Worm (Caenorhabditis elegans): ENCODE results near the gene C05D12.1.

Gene C05D12.1

ce11 chrII:11440265-11440664 lies 24.7 kb upstream of the C05D12.1 start, which contains the start of gene VW02B12L.2:
TSS of gene VW02B12L.2 (minus strand) at chrII:11440329.
- no peak for TF ChIP-seq B0035.1 (tag; optimal IDR thresholded peaks at IDR 0.05)
- no peak for TF ChIP-seq rcor-1 (GFP tag; IDR thresholded peaks at IDR 0.05)
- peak; percentile 21 for TF ChIP-seq attf-5 (GFP tag; optimal IDR thresholded peaks at IDR 0.05)
- no peak for TF ChIP-seq fkh-3 (tag; optimal IDR thresholded peaks at IDR 0.05)
- TF ChIP-seq pha-4 (tag; optimal IDR thresholded peaks at IDR 0.05), result no peak
- no peak for TF ChIP-seq lin-26 (GFP tag; IDR thresholded peaks at IDR 0.05)
- TF ChIP-seq hmg-1.2 (GFP tag; IDR thresholded peaks at IDR 0.05), result 0 out of 2 replicates have a peak, but pooled peaks have one; percentile 4
- TF ChIP-seq dpl-1 (GFP tag; optimal IDR thresholded peaks at IDR 0.05), result peak; percentile 38
- no peak for TF ChIP-seq mel-28 (tag; optimal IDR thresholded peaks at IDR 0.05; ENCODE audit: borderline replicate concordance)
- no peak; the same call in 1 of the 2 replicates for TF ChIP-seq madf-8 (GFP tag; conservative IDR thresholded peaks at IDR 0.05)
- TF ChIP-seq ceh-27 (GFP tag; optimal IDR thresholded peaks at IDR 0.05), result no peak
- TF ChIP-seq F10E7.11 (tag; optimal IDR thresholded peaks at IDR 0.05), result no peak
- no peak for TF ChIP-seq dpff-1 (tag; optimal IDR thresholded peaks at IDR 0.05)
- TF ChIP-seq ztf-18 (tag; optimal IDR thresholded peaks at IDR 0.05), result no peak
- no peak for TF ChIP-seq egl-44 (GFP tag; IDR thresholded peaks at IDR 0.05)
- no peak for TF ChIP-seq ceh-100 (GFP tag; IDR thresholded peaks at IDR 0.05)
- peak; percentile 89 for TF ChIP-seq attf-3 (GFP tag; conservative IDR thresholded peaks at IDR 0.05)
- no peak for TF ChIP-seq madf-10 (tag; optimal IDR thresholded peaks at IDR 0.05)
- no peak for TF ChIP-seq Y79H2A.3 (GFP tag; conservative IDR thresholded peaks at IDR 0.05)
- TF ChIP-seq ztf-28 (GFP tag; IDR thresholded peaks at IDR 0.05), result no peak
- no peak for TF ChIP-seq zim-3 (tag; optimal IDR thresholded peaks at IDR 0.05)
- no peak for TF ChIP-seq lsy-27 (tag; optimal IDR thresholded peaks at IDR 0.05; ENCODE audit: borderline replicate concordance, insufficient read depth)
- no peak for TF ChIP-seq ccch-3 (GFP tag; optimal IDR thresholded peaks at IDR 0.05)
- TF ChIP-seq B0261.1 (tag; optimal IDR thresholded peaks at IDR 0.05), result no peak
- TF ChIP-seq let-607 (tag; optimal IDR thresholded peaks at IDR 0.05), result no peak
- TF ChIP-seq egl-18 (GFP tag; IDR thresholded peaks at IDR 0.05), result no peak
- no peak for TF ChIP-seq lag-1 (GFP tag; IDR thresholded peaks at IDR 0.05)
- no peak for TF ChIP-seq ztf-3 (GFP tag; optimal IDR thresholded peaks at IDR 0.05)
- no peak for TF ChIP-seq cebp-2 (GFP tag; IDR thresholded peaks at IDR 0.05)
- no peak for TF ChIP-seq hlh-26 (GFP tag; conservative IDR thresholded peaks at IDR 0.05)
- no peak for TF ChIP-seq unc-130 (GFP tag; optimal IDR thresholded peaks at IDR 0.05)
- TF ChIP-seq F23B12.7 (tag; optimal IDR thresholded peaks at IDR 0.05; ENCODE audit: insufficient read depth), result no peak
- TF ChIP-seq K12H6.12 (tag; optimal IDR thresholded peaks at IDR 0.05), result no peak
- no peak for TF ChIP-seq mxl-1 (tag; optimal IDR thresholded peaks at IDR 0.05)
- TF ChIP-seq efl-1 (GFP tag; optimal IDR thresholded peaks at IDR 0.05), result peak; percentile 73
- TF ChIP-seq him-1 (tag; optimal IDR thresholded peaks at IDR 0.05), result no peak
- TF ChIP-seq let-526 (GFP tag; IDR thresholded peaks at IDR 0.05), result no peak
- no peak for TF ChIP-seq ama-1 (optimal IDR thresholded peaks at IDR 0.05)
- TF ChIP-seq ama-1 (GFP tag; optimal IDR thresholded peaks at IDR 0.05), result no peak
- TF ChIP-seq madf-3 (GFP tag; IDR thresholded peaks at IDR 0.05), result 0 out of 2 replicates have a peak, but pooled peaks have one; percentile 40
- no peak for TF ChIP-seq hsf-1 (GFP tag; IDR thresholded peaks at IDR 0.05)
- no peak for TF ChIP-seq die-1 (tag; optimal IDR thresholded peaks at IDR 0.05)
- no peak for TF ChIP-seq hrde-1 (tag; optimal IDR thresholded peaks at IDR 0.05; ENCODE audit: borderline replicate concordance)
- TF ChIP-seq lsl-1 (GFP tag; optimal IDR thresholded peaks at IDR 0.05), result peak; percentile 16
- TF ChIP-seq cebp-1 (GFP tag; IDR thresholded peaks at IDR 0.05), result no peak
- TF ChIP-seq cebp-1 (tag; optimal IDR thresholded peaks at IDR 0.05), result no peak
- no peak for TF ChIP-seq tbp1 (GFP tag; optimal IDR thresholded peaks at IDR 0.05)
- no peak for TF ChIP-seq rpc-1 (optimal IDR thresholded peaks at IDR 0.05)
- no peak for TF ChIP-seq rpc-1 (tag; optimal IDR thresholded peaks at IDR 0.05)
- TF ChIP-seq ceh-91 (GFP tag; IDR thresholded peaks at IDR 0.05), result peak; percentile 16; the same call in 1 of the 2 replicates
